Fruit fly (Drosophila melanogaster) whole organism, pupa: Measurements from ENCODE around the gene CG14314.

ENCODE experiments used
- CG10348 ChIP-seq: fragments of 200-800 bp; sonication (Bioruptor generic); IDR thresholded peaks from 2 replicates; pipeline ENCODE4 v1.3.6; 2022; ENCODE audit warnings: missing biosample characterization, missing genetic modification characterization
- CG15710 ChIP-seq: fragments of 200-800 bp; sonication (Bioruptor generic); optimal IDR thresholded peaks from 2 replicates; lab custom pipeline; 2018; ENCODE audit warnings: missing biosample characterization, mild to moderate bottlenecking, missing genetic modification characterization, moderate library complexity
- CG4496 ChIP-seq: fragments of 200-800 bp; sonication (Bioruptor generic); IDR thresholded peaks from 3 replicates; pipeline ENCODE4 v1.3.6; 2022; ENCODE audit warnings: missing biosample characterization, missing genetic modification characterization
- Ets98B ChIP-seq: fragments of 200-800 bp; sonication (Bioruptor generic); IDR thresholded peaks from 2 replicates; pipeline ENCODE4 v1.3.6; 2022; ENCODE audit warnings: missing biosample characterization, missing genetic modification characterization
- Pif1A ChIP-seq: fragments of 200-800 bp; sonication (Bioruptor generic); optimal IDR thresholded peaks from 3 replicates; lab custom pipeline; 2016; ENCODE audit warnings: missing biosample characterization, missing genetic modification characterization
- Pif1B ChIP-seq: fragments of 200-800 bp; sonication (Bioruptor generic); optimal IDR thresholded peaks from 3 replicates; lab custom pipeline; 2016; ENCODE audit warnings: missing biosample characterization, missing genetic modification characterization
- Snoo ChIP-seq: fragments of 200-800 bp; sonication (Bioruptor generic); optimal IDR thresholded peaks from 3 replicates; lab custom pipeline; 2017; ENCODE audit warnings: missing biosample characterization, mild to moderate bottlenecking, missing genetic modification characterization, inconsistent platforms
- fd96Ca ChIP-seq: fragments of 200-800 bp; sonication (Bioruptor generic); IDR thresholded peaks from 3 replicates; pipeline ENCODE4 v1.3.6; 2022; ENCODE audit warnings: missing biosample characterization, missing genetic modification characterization

DNA sequence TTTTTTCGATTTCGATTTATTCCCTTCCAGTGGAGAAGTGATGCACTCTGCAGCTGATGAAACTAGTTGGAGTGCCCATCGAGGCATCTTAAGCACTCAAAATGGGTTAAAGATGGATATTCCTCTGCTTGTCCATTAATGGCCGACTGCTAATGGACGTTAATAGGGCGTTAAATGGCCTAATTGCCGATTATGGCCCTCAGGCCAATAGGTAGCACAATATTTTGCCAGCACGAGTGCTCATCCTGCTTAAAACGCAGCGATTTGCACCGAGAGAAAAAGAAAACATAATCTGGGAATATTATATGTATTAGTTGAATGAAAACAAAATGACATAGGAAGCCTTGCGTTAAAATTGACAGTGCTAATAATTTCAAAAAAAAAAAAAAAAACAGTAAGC lies 7.5 kb upstream of the CG14314 start, which contains the start of gene CG44158:
- TF ChIP-seq CG10348 (GFP tag; lab: Robert Waterston, UW) = no peak
- TF ChIP-seq CG15710 (tag; lab: Kevin White, UChicago) = no peak
- TF ChIP-seq Snoo (tag; lab: Kevin White, UChicago) = no peak
- TF ChIP-seq Ets98B (GFP tag; lab: Robert Waterston, UW) = no peak
- no peak for TF ChIP-seq Pif1A
- TF ChIP-seq Pif1B (GFP tag; lab: Kevin White, UChicago) = no peak
- no peak for TF ChIP-seq fd96Ca
- no peak for TF ChIP-seq CG4496
